Worm (Caenorhabditis elegans): ENCODE measurements around the gene C50E3.7.

- TF ChIP-seq fos-1 (tag; optimal IDR thresholded peaks at IDR 0.05) (peak; percentile 13), unc-62 (GFP tag; optimal IDR thresholded peaks at IDR 0.05) (no peak), elt-3 (tag; optimal IDR thresholded peaks at IDR 0.05) (no peak), C34F6.9 (tag; optimal IDR thresholded peaks at IDR 0.05) (peak; percentile 82), nhr-77 (tag; optimal IDR thresholded peaks at IDR 0.05) (no peak), ztf-11 (tag; optimal IDR thresholded peaks at IDR 0.05) (no peak), ama-1 (optimal IDR thresholded peaks at IDR 0.05) (no peak), unc-55 (GFP tag; optimal IDR thresholded peaks at IDR 0.05) (peak; percentile 81), zag-1 (tag; optimal IDR thresholded peaks at IDR 0.05) (no peak), ZK546.5 (tag; optimal IDR thresholded peaks at IDR 0.05) (no peak)
Observed at ce11 chrV:7587637-7588036, 10.5 kb downstream of the C50E3.7 start, which contains the start of the genes F19F10.11 and C50E3.5.
